Worm (Caenorhabditis elegans): ENCODE data around the gene trd-1.

- TF ChIP-seq nhr-237 (tag; optimal IDR thresholded peaks at IDR 0.05) (no peak), ama-1 (optimal IDR thresholded peaks at IDR 0.05) (no peak), ceh-28 (tag; optimal IDR thresholded peaks at IDR 0.05) (no peak), jun-1 (tag; optimal IDR thresholded peaks at IDR 0.05) (no peak), nhr-28 (tag; optimal IDR thresholded peaks at IDR 0.05) (no peak), skn-1 (tag; optimal IDR thresholded peaks at IDR 0.05) (no peak), ces-1 (GFP tag; optimal IDR thresholded peaks at IDR 0.05) (no peak), nhr-77 (tag; optimal IDR thresholded peaks at IDR 0.05) (no peak), mdl-1 (tag; optimal IDR thresholded peaks at IDR 0.05) (no peak), unc-130 (GFP tag; optimal IDR thresholded peaks at IDR 0.05) (no peak), pqm-1 (tag; optimal IDR thresholded peaks at IDR 0.05) (no peak), ceh-82 (tag; optimal IDR thresholded peaks at IDR 0.05) (no peak), unc-39 (tag; optimal IDR thresholded peaks at IDR 0.05) (no peak), hlh-30 (tag; optimal IDR thresholded peaks at IDR 0.05; ENCODE audit: insufficient read depth) (no peak)
These were observed 16.5 kb upstream of the trd-1 start for ce11 chrIII:7369394-7370024.

Data from whole organism, L4 larva.